Fruit fly (Drosophila melanogaster) whole organism, embryonic: ENCODE results near the gene Oatp30B.

Source experiments
- Ada2b ChIP-seq: fragments of 200-800 bp; sonication (Bioruptor generic); IDR thresholded peaks from 2 replicates; pipeline ENCODE4 v1.3.6; 2022; ENCODE audit warnings: missing biosample characterization, missing genetic modification characterization
- CG10543 ChIP-seq: fragments of 200-800 bp; sonication (Bioruptor generic); optimal IDR thresholded peaks from 3 replicates; lab custom pipeline; 2017; ENCODE audit warnings: missing biosample characterization, mild to moderate bottlenecking, missing genetic modification characterization, moderate library complexity
- CG11093 ChIP-seq: fragments of 200-800 bp; sonication (Bioruptor generic); IDR thresholded peaks from 3 replicates; pipeline ENCODE4 v1.3.6; 2022; ENCODE audit warnings: missing biosample characterization, missing genetic modification characterization
- CG12219 ChIP-seq: fragments of 200-800 bp; sonication (Bioruptor generic); optimal IDR thresholded peaks from 3 replicates; lab custom pipeline; 2018; ENCODE audit warnings: missing biosample characterization, mild to moderate bottlenecking, missing genetic modification characterization
- CG1233 ChIP-seq: fragments of 200-800 bp; sonication (Bioruptor generic); optimal IDR thresholded peaks from 4 replicates; lab custom pipeline; 2018; ENCODE audit warnings: missing biosample characterization, mild to moderate bottlenecking, missing genetic modification characterization
- CG12769 ChIP-seq: fragments of 200-800 bp; sonication (Bioruptor generic); optimal IDR thresholded peaks from 2 replicates; lab custom pipeline; 2019; ENCODE audit warnings: missing biosample characterization, mild to moderate bottlenecking, missing genetic modification characterization, moderate library complexity
- CG14710 ChIP-seq: fragments of 200-800 bp; sonication (Bioruptor generic); optimal IDR thresholded peaks from 3 replicates; lab custom pipeline; 2019; ENCODE audit warnings: missing biosample characterization, mild to moderate bottlenecking, missing genetic modification characterization, moderate library complexity
- CG1647 ChIP-seq: fragments of 200-800 bp; sonication (Bioruptor generic); optimal IDR thresholded peaks from 3 replicates; lab custom pipeline; 2016; ENCODE audit warnings: missing biosample characterization, missing genetic modification characterization
- CG16813 ChIP-seq: fragments of 200-800 bp; sonication (Bioruptor generic); IDR thresholded peaks from 3 replicates; pipeline ENCODE4 v1.3.6; 2022; ENCODE audit warnings: missing biosample characterization, missing genetic modification characterization; ENCODE audit not compliant: partially characterized antibody
- CG16815 ChIP-seq: fragments of 200-800 bp; sonication (Bioruptor generic); optimal IDR thresholded peaks from 3 replicates; lab custom pipeline; 2017; ENCODE audit warnings: missing biosample characterization, mild to moderate bottlenecking, missing genetic modification characterization
- CG17328 ChIP-seq: fragments of 200-800 bp; sonication (Bioruptor generic); IDR thresholded peaks from 2 replicates; pipeline ENCODE4 v1.3.6; 2022; ENCODE audit warnings: missing biosample characterization, missing genetic modification characterization
- CG2129 ChIP-seq: fragments of 200-800 bp; sonication (Bioruptor generic); IDR thresholded peaks from 2 replicates; pipeline ENCODE4 v1.3.6; 2022; ENCODE audit warnings: missing biosample characterization, missing genetic modification characterization; ENCODE audit not compliant: partially characterized antibody
- CG30020 ChIP-seq: fragments of 200-800 bp; optimal IDR thresholded peaks from 2 replicates; lab custom pipeline; 2019; ENCODE audit warnings: missing biosample characterization, mild to moderate bottlenecking, missing genetic modification characterization, moderate library complexity
- CG31224 ChIP-seq: fragments of 200-800 bp; sonication (Bioruptor generic); IDR thresholded peaks from 2 replicates; pipeline ENCODE4 v1.3.6; 2022; ENCODE audit warnings: missing biosample characterization, missing genetic modification characterization
- CG31388 ChIP-seq: fragments of 200-800 bp; sonication (Bioruptor generic); optimal IDR thresholded peaks from 2 replicates; lab custom pipeline; 2016; ENCODE audit warnings: missing biosample characterization, missing genetic modification characterization
- CG32767 ChIP-seq: fragments of 200-800 bp; sonication (Bioruptor generic); IDR thresholded peaks from 2 replicates; pipeline ENCODE4 v1.3.6; 2022; ENCODE audit warnings: missing biosample characterization, missing genetic modification characterization
- CG34224 ChIP-seq: fragments of 200-800 bp; sonication (Bioruptor generic); IDR thresholded peaks from 3 replicates; pipeline ENCODE4 v1.3.6; 2022; ENCODE audit warnings: missing biosample characterization, missing genetic modification characterization; ENCODE audit not compliant: partially characterized antibody
- CG3847 ChIP-seq: fragments of 200-800 bp; sonication (Bioruptor generic); IDR thresholded peaks from 2 replicates; pipeline ENCODE4 v1.3.6; 2022; ENCODE audit warnings: missing biosample characterization, missing genetic modification characterization
- CG43689 ChIP-seq: fragments of 200-800 bp; sonication (Bioruptor generic); IDR thresholded peaks from 2 replicates; pipeline ENCODE4 v1.3.6; 2022; ENCODE audit warnings: missing biosample characterization, missing genetic modification characterization
- CG4424 ChIP-seq: fragments of 200-800 bp; sonication (Bioruptor generic); optimal IDR thresholded peaks from 3 replicates; lab custom pipeline; 2016; ENCODE audit warnings: missing biosample characterization, missing genetic modification characterization
- CG6175 ChIP-seq: fragments of 200-800 bp; sonication (Bioruptor generic); IDR thresholded peaks from 3 replicates; pipeline ENCODE4 v1.3.6; 2022; ENCODE audit warnings: missing biosample characterization, missing genetic modification characterization
- CG6254 ChIP-seq: fragments of 200-800 bp; sonication (Bioruptor generic); optimal IDR thresholded peaks from 3 replicates; lab custom pipeline; 2017; ENCODE audit warnings: mild to moderate bottlenecking, missing biosample characterization, missing genetic modification reagents, missing genetic modification characterization
- CG6654 ChIP-seq: fragments of 200-800 bp; sonication (Bioruptor generic); optimal IDR thresholded peaks from 2 replicates; lab custom pipeline; 2017; ENCODE audit warnings: missing biosample characterization, mild to moderate bottlenecking, missing genetic modification characterization
- CG9437 ChIP-seq: fragments of 200-800 bp; sonication (Bioruptor generic); optimal IDR thresholded peaks from 2 replicates; lab custom pipeline; 2018; ENCODE audit warnings: missing biosample characterization, mild to moderate bottlenecking, missing genetic modification characterization
- CG9876 ChIP-seq: fragments of 200-800 bp; sonication (Bioruptor generic); optimal IDR thresholded peaks from 2 replicates; lab custom pipeline; 2016; ENCODE audit warnings: missing biosample characterization, missing genetic modification characterization
- Dip2 ChIP-seq: fragments of 200-800 bp; sonication (Bioruptor generic); IDR thresholded peaks from 2 replicates; pipeline ENCODE4 v1.3.6; 2022; ENCODE audit warnings: missing biosample characterization, missing genetic modification characterization
- ERR ChIP-seq: fragments of 200-800 bp; sonication (Bioruptor generic); optimal IDR thresholded peaks from 2 replicates; lab custom pipeline; 2016; ENCODE audit warnings: missing biosample characterization, missing genetic modification characterization
- Hr78 ChIP-seq, 2 experiments: fragments of 200-800 bp in 1 of 2; fragments of >200 bp in 1 of 2; sonication (Bioruptor generic) in 1 of 2; optimal IDR thresholded peaks; 2 replicates each; lab custom pipeline; 2017 to 2019; ENCODE audit warnings: missing biosample characterization in 2 of 2, missing genetic modification characterization in 2 of 2, mild to moderate bottlenecking in 1 of 2, moderate library complexity in 1 of 2
- NC2α ChIP-seq: fragments of 200-800 bp; sonication (Bioruptor generic); optimal IDR thresholded peaks from 2 replicates; lab custom pipeline; 2016; ENCODE audit warnings: missing biosample characterization, missing genetic modification characterization
- Neu2 ChIP-seq: fragments of 200-800 bp; sonication (Bioruptor generic); optimal IDR thresholded peaks from 3 replicates; lab custom pipeline; 2016; ENCODE audit warnings: missing biosample characterization, missing genetic modification characterization, borderline replicate concordance
- NfI ChIP-seq: fragments of 200-800 bp; sonication (Bioruptor generic); optimal IDR thresholded peaks from 3 replicates; lab custom pipeline; 2018; ENCODE audit warnings: missing biosample characterization, mild to moderate bottlenecking, missing genetic modification characterization, moderate library complexity
- ato ChIP-seq: fragments of 200-800 bp; sonication (Bioruptor generic); IDR thresholded peaks from 2 replicates; pipeline ENCODE4 v1.3.6; 2022; ENCODE audit warnings: missing biosample characterization, missing genetic modification characterization; ENCODE audit not compliant: partially characterized antibody
- bbx ChIP-seq: fragments of 200-800 bp; sonication (Bioruptor generic); IDR thresholded peaks from 2 replicates; pipeline ENCODE4 v1.3.6; 2022; ENCODE audit warnings: missing biosample characterization, missing genetic modification characterization; ENCODE audit not compliant: partially characterized antibody
- chm ChIP-seq: fragments of 200-800 bp; sonication (Bioruptor generic); IDR thresholded peaks from 2 replicates; pipeline ENCODE4 v1.3.6; 2022; ENCODE audit warnings: missing biosample characterization, missing genetic modification characterization
- danr ChIP-seq: fragments of 200-800 bp; sonication (Bioruptor generic); IDR thresholded peaks from 2 replicates; pipeline ENCODE4 v1.3.6; 2022; ENCODE audit warnings: missing biosample characterization, missing genetic modification characterization
- dysf ChIP-seq: fragments of 200-800 bp; sonication (Bioruptor generic); IDR thresholded peaks from 3 replicates; pipeline ENCODE4 v1.3.6; 2022; ENCODE audit warnings: missing biosample characterization, missing genetic modification characterization
- emc ChIP-seq: fragments of 200-800 bp; sonication (Bioruptor generic); optimal IDR thresholded peaks from 2 replicates; lab custom pipeline; 2016; ENCODE audit warnings: missing biosample characterization, missing genetic modification characterization
- fd3F ChIP-seq: fragments of 200-800 bp; sonication (Bioruptor generic); optimal IDR thresholded peaks from 2 replicates; lab custom pipeline; 2018; ENCODE audit warnings: missing biosample characterization, mild to moderate bottlenecking, missing genetic modification characterization, moderate library complexity
- gsb-n ChIP-seq: fragments of 200-800 bp; sonication (Bioruptor generic); optimal IDR thresholded peaks from 3 replicates; lab custom pipeline; 2018; ENCODE audit warnings: missing biosample characterization, mild to moderate bottlenecking, missing genetic modification characterization
- jumu ChIP-seq: fragments of 200-800 bp; sonication (Bioruptor generic); optimal IDR thresholded peaks from 3 replicates; lab custom pipeline; 2016; ENCODE audit warnings: missing biosample characterization, missing genetic modification characterization
- kay ChIP-seq: fragments of 200-800 bp; sonication (Bioruptor generic); optimal IDR thresholded peaks from 2 replicates; lab custom pipeline; 2016; ENCODE audit warnings: missing biosample characterization, missing genetic modification characterization
- phol ChIP-seq: fragments of 200-800 bp; sonication (Bioruptor generic); optimal IDR thresholded peaks from 3 replicates; lab custom pipeline; 2018; ENCODE audit warnings: missing biosample characterization, mild to moderate bottlenecking, missing genetic modification characterization, moderate library complexity
- pzg ChIP-seq: fragments of 200-800 bp; sonication (Bioruptor generic); optimal IDR thresholded peaks from 3 replicates; lab custom pipeline; 2018; ENCODE audit warnings: missing biosample characterization, mild to moderate bottlenecking, missing genetic modification characterization, moderate library complexity
- sima ChIP-seq: fragments of 200-800 bp; sonication (Bioruptor generic); optimal IDR thresholded peaks from 2 replicates; lab custom pipeline; 2016; ENCODE audit warnings: missing biosample characterization, missing genetic modification characterization
- sna ChIP-seq: fragments of 200-800 bp; sonication (Bioruptor generic); IDR thresholded peaks from 2 replicates; pipeline ENCODE4 v1.3.6; 2022; ENCODE audit warnings: missing biosample characterization, missing genetic modification characterization; ENCODE audit not compliant: partially characterized antibody
- ssp ChIP-seq: fragments of 200-800 bp; sonication (Bioruptor generic); IDR thresholded peaks from 2 replicates; pipeline ENCODE4 v1.3.6; 2022; ENCODE audit warnings: missing biosample characterization, missing genetic modification characterization
- twi ChIP-seq: fragments of 200-800 bp; optimal IDR thresholded peaks from 2 replicates; lab custom pipeline; 2019; ENCODE audit warnings: missing biosample characterization, mild to moderate bottlenecking, missing genetic modification characterization, moderate library complexity
- vfl ChIP-seq: fragments of 200-800 bp; sonication (Bioruptor generic); optimal IDR thresholded peaks from 2 replicates; lab custom pipeline; 2016; ENCODE audit warnings: missing biosample characterization, missing genetic modification characterization

Oatp30B gene

dm6 chr2L:9493375-9494263 is 27.4 kb upstream of the Oatp30B start (continued):
- TF ChIP-seq CG2129 (GFP tag; lab: Robert Waterston, UW): no peak
- no peak for TF ChIP-seq CG6175 (GFP tag; lab: Robert Waterston, UW)
- no peak for TF ChIP-seq CG1647 (GFP tag; lab: Kevin White, UChicago)
- no peak for TF ChIP-seq Neu2 (GFP tag; lab: Kevin White, UChicago)
- no peak for TF ChIP-seq CG11093 (GFP tag; lab: Robert Waterston, UW)
- no peak for TF ChIP-seq ato
- peak; percentile 63; the same call in 1 of the 3 replicates for TF ChIP-seq dysf
- TF ChIP-seq pzg (GFP tag; lab: Kevin White, UChicago): no peak
- peak; percentile 45 for TF ChIP-seq CG12769 (tag; lab: Kevin White, UChicago)
- TF ChIP-seq NC2α (GFP tag; lab: Kevin White, UChicago): no peak
- peak; percentile 32 for TF ChIP-seq kay (GFP tag; lab: Kevin White, UChicago)
- peak; percentile 48; the same call in 1 of the 2 replicates for TF ChIP-seq CG3847
- TF ChIP-seq Hr78 (GFP tag; optimal IDR thresholded peaks at IDR 0.05; lab: Kevin White, UChicago): no peak
- TF ChIP-seq CG32767 (GFP tag; lab: Robert Waterston, UW): 0 out of 2 replicates have a peak, but pooled peaks have one; percentile 22
- TF ChIP-seq Dip2 (GFP tag; lab: Robert Waterston, UW): no peak
- TF ChIP-seq gsb-n (tag; lab: Kevin White, UChicago): no peak
- no peak; the same call in 1 of the 2 replicates for TF ChIP-seq CG31224 (GFP tag; lab: Robert Waterston, UW)
- TF ChIP-seq CG34224 (GFP tag; lab: Robert Waterston, UW): peak; percentile 39; the same call in 1 of the 3 replicates
- no peak for TF ChIP-seq CG17328 (GFP tag; lab: Robert Waterston, UW)
- TF ChIP-seq fd3F: no peak
- TF ChIP-seq CG30020 (tag; lab: Kevin White, UChicago): no peak
- TF ChIP-seq twi (tag; lab: Kevin White, UChicago): no peak
- peak; percentile 15 for TF ChIP-seq CG1233 (GFP tag; lab: Kevin White, UChicago)
- TF ChIP-seq CG10543 (GFP tag; lab: Kevin White, UChicago): no peak
- TF ChIP-seq CG43689 (GFP tag; lab: Robert Waterston, UW): no peak
- TF ChIP-seq Ada2b: peak; percentile 31; the same call in 1 of the 2 replicates
- TF ChIP-seq danr: 0 out of 2 replicates have a peak, but pooled peaks have one; percentile 6
- no peak for TF ChIP-seq CG9876
- TF ChIP-seq NfI (GFP tag; lab: Kevin White, UChicago): peak; percentile 42
- TF ChIP-seq CG14710 (tag; lab: Kevin White, UChicago): peak; percentile 36
- TF ChIP-seq CG6254 (GFP tag; lab: Kevin White, UChicago): no peak
- TF ChIP-seq phol (tag; lab: Kevin White, UChicago): peak; percentile 42
- no peak for TF ChIP-seq sima (GFP tag; lab: Kevin White, UChicago)
- TF ChIP-seq CG9437 (GFP tag; lab: Kevin White, UChicago): no peak
- no peak for TF ChIP-seq CG31388 (GFP tag; lab: Kevin White, UChicago)
- no peak for TF ChIP-seq CG16813 (GFP tag; lab: Robert Waterston, UW)
- TF ChIP-seq ssp: no peak
- TF ChIP-seq jumu (GFP tag; lab: Kevin White, UChicago): no peak
- peak; percentile 16; the same call in 1 of the 2 replicates for TF ChIP-seq bbx
- TF ChIP-seq CG12219: no peak
- TF ChIP-seq CG6654: no peak
- TF ChIP-seq sna: no peak
- no peak for TF ChIP-seq CG16815 (GFP tag; lab: Kevin White, UChicago)
- no peak for TF ChIP-seq vfl
- no peak for TF ChIP-seq emc (GFP tag; lab: Kevin White, UChicago)
- TF ChIP-seq chm: no peak
- no peak for TF ChIP-seq ERR
- TF ChIP-seq CG4424 (GFP tag; lab: Kevin White, UChicago): no peak
